Fruit fly (Drosophila melanogaster) whole organism, prepupa: Measurements from ENCODE around the gene Dad1.

ENCODE experiments used
- CG10669 ChIP-seq: fragments of 200-800 bp; sonication (Bioruptor generic); optimal IDR thresholded peaks from 3 replicates; lab custom pipeline; 2018; ENCODE audit warnings: missing biosample characterization, mild to moderate bottlenecking, missing genetic modification characterization, moderate library complexity
- CG11762 ChIP-seq: fragments of 200-800 bp; sonication (Bioruptor generic); optimal IDR thresholded peaks from 3 replicates; lab custom pipeline; 2016; ENCODE audit warnings: missing biosample characterization, missing genetic modification characterization; ENCODE audit not compliant: insufficient read depth
- CG11902 ChIP-seq: fragments of 200-800 bp; sonication (Bioruptor generic); optimal IDR thresholded peaks from 3 replicates; lab custom pipeline; 2016; ENCODE audit warnings: missing biosample characterization, missing genetic modification characterization
- CG15336 ChIP-seq: fragments of 200-800 bp; sonication (Bioruptor generic); IDR thresholded peaks from 2 replicates; pipeline ENCODE4 v1.3.6; 2022; ENCODE audit warnings: missing biosample characterization, missing genetic modification characterization
- CG3032 ChIP-seq: fragments of 200-800 bp; optimal IDR thresholded peaks from 2 replicates; lab custom pipeline; 2019; ENCODE audit warnings: missing biosample characterization, mild to moderate bottlenecking, missing genetic modification characterization, moderate library complexity
- CG31627 ChIP-seq: fragments of 200-800 bp; sonication (Bioruptor generic); optimal IDR thresholded peaks from 3 replicates; lab custom pipeline; 2016; ENCODE audit warnings: missing biosample characterization, missing genetic modification characterization
- CG32006 ChIP-seq: fragments of 200-800 bp; sonication (Bioruptor generic); optimal IDR thresholded peaks from 3 replicates; lab custom pipeline; 2017; ENCODE audit warnings: missing biosample characterization, mild to moderate bottlenecking, missing genetic modification characterization
- CG34406 ChIP-seq: fragments of 200-800 bp; sonication (Bioruptor generic); optimal IDR thresholded peaks from 3 replicates; lab custom pipeline; 2016; ENCODE audit warnings: missing biosample characterization, missing genetic modification characterization
- CG3919 ChIP-seq: fragments of 200-800 bp; sonication (Bioruptor generic); optimal IDR thresholded peaks from 3 replicates; lab custom pipeline; 2016; ENCODE audit warnings: missing biosample characterization, missing genetic modification characterization
- CG6163 ChIP-seq: fragments of 200-800 bp; sonication (Bioruptor generic); IDR thresholded peaks from 3 replicates; pipeline ENCODE4 v1.3.6; 2022; ENCODE audit warnings: missing biosample characterization, missing genetic modification characterization
- CG6276 ChIP-seq: fragments of 200-800 bp; sonication (Bioruptor generic); optimal IDR thresholded peaks from 2 replicates; lab custom pipeline; 2017; ENCODE audit warnings: missing biosample characterization, mild to moderate bottlenecking, missing genetic modification characterization
- CG6792 ChIP-seq: fragments of 200-800 bp; sonication (Bioruptor generic); optimal IDR thresholded peaks from 3 replicates; lab custom pipeline; 2016; ENCODE audit warnings: missing biosample characterization, missing genetic modification characterization
- CG6808 ChIP-seq: fragments of 200-800 bp; sonication (Bioruptor generic); optimal IDR thresholded peaks from 3 replicates; lab custom pipeline; 2017; ENCODE audit warnings: missing biosample characterization, missing genetic modification characterization, mild to moderate bottlenecking, moderate library complexity, missing genetic modification reagents
- CG6854 ChIP-seq: fragments of 200-800 bp; sonication (Bioruptor generic); optimal IDR thresholded peaks from 2 replicates; lab custom pipeline; 2017; ENCODE audit warnings: missing biosample characterization, mild to moderate bottlenecking, missing genetic modification characterization
- CG7368 ChIP-seq: fragments of 200-800 bp; sonication (Bioruptor generic); optimal IDR thresholded peaks from 3 replicates; lab custom pipeline; 2016; ENCODE audit warnings: missing biosample characterization, missing genetic modification characterization
- CG8119 ChIP-seq: fragments of 200-800 bp; sonication (Bioruptor generic); IDR thresholded peaks from 3 replicates; pipeline ENCODE4 v1.3.6; 2022; ENCODE audit warnings: missing biosample characterization, missing genetic modification characterization
- CG8319 ChIP-seq: fragments of 200-800 bp; sonication (Bioruptor generic); optimal IDR thresholded peaks from 3 replicates; lab custom pipeline; 2016; ENCODE audit warnings: missing biosample characterization, missing genetic modification characterization
- CG8632 ChIP-seq: fragments of 200-800 bp; sonication (Bioruptor generic); optimal IDR thresholded peaks from 3 replicates; lab custom pipeline; 2016; ENCODE audit warnings: missing biosample characterization, missing genetic modification characterization
- CG9139 ChIP-seq: fragments of 200-800 bp; sonication (Bioruptor generic); optimal IDR thresholded peaks from 3 replicates; lab custom pipeline; 2017; ENCODE audit warnings: missing biosample characterization, mild to moderate bottlenecking, missing genetic modification characterization
- Eip75B ChIP-seq: fragments of 200-800 bp; sonication (Bioruptor generic); optimal IDR thresholded peaks from 3 replicates; lab custom pipeline; 2016; ENCODE audit warnings: missing biosample characterization, missing genetic modification characterization
- Eip78C ChIP-seq: fragments of 200-800 bp; sonication (Bioruptor generic); peaks from one replicate; lab custom pipeline; 2016; ENCODE audit warnings: missing biosample characterization, missing genetic modification characterization
- Eip93F ChIP-seq: fragments of 200-800 bp; sonication (Bioruptor generic); optimal IDR thresholded peaks from 2 replicates; lab custom pipeline; 2016; ENCODE audit warnings: missing biosample characterization, mild to moderate bottlenecking, missing genetic modification characterization
- Ets21C ChIP-seq: fragments of 200-800 bp; sonication (Bioruptor generic); optimal IDR thresholded peaks from 3 replicates; lab custom pipeline; 2016; ENCODE audit warnings: missing biosample characterization, missing genetic modification characterization
- Ets96B ChIP-seq: fragments of 200-800 bp; optimal IDR thresholded peaks from 2 replicates; lab custom pipeline; 2019; ENCODE audit warnings: missing biosample characterization, mild to moderate bottlenecking, missing genetic modification characterization, moderate library complexity
- Gug ChIP-seq: fragments of 200-800 bp; sonication (Bioruptor generic); IDR thresholded peaks from 2 replicates; pipeline ENCODE4 v1.3.6; 2022; ENCODE audit warnings: missing biosample characterization, missing genetic modification characterization
- Hr38 ChIP-seq: sonication (Bioruptor generic); optimal IDR thresholded peaks from 2 replicates; lab custom pipeline; 2016; ENCODE audit warnings: missing biosample characterization, missing genetic modification characterization
- Hr39 ChIP-seq: fragments of 200-800 bp; sonication (Bioruptor generic); optimal IDR thresholded peaks from 2 replicates; lab custom pipeline; 2016; ENCODE audit warnings: missing biosample characterization, missing genetic modification characterization
- Hr4 ChIP-seq: fragments of 200-800 bp; sonication (Bioruptor generic); optimal IDR thresholded peaks from 3 replicates; lab custom pipeline; 2016; ENCODE audit warnings: missing biosample characterization, missing genetic modification characterization
- Lpt ChIP-seq: fragments of 200-800 bp; sonication (Bioruptor generic); optimal IDR thresholded peaks from 3 replicates; lab custom pipeline; 2016; ENCODE audit warnings: missing biosample characterization, missing genetic modification characterization
- OdsH ChIP-seq: fragments of 200-800 bp; sonication (Bioruptor generic); optimal IDR thresholded peaks from 3 replicates; lab custom pipeline; 2016; ENCODE audit warnings: missing biosample characterization, missing genetic modification characterization
- Sox102F ChIP-seq: fragments of 200-800 bp; sonication (Bioruptor generic); optimal IDR thresholded peaks from 2 replicates; lab custom pipeline; 2016; ENCODE audit warnings: missing biosample characterization, mild to moderate bottlenecking, missing genetic modification characterization
- Sox14 ChIP-seq: fragments of 200-800 bp; sonication (Bioruptor generic); optimal IDR thresholded peaks from 3 replicates; lab custom pipeline; 2016; ENCODE audit warnings: missing biosample characterization, missing genetic modification characterization
- achi ChIP-seq: fragments of 200-800 bp; sonication (Bioruptor generic); optimal IDR thresholded peaks from 3 replicates; lab custom pipeline; 2016; ENCODE audit warnings: missing biosample characterization, missing genetic modification characterization
- acj6 ChIP-seq: fragments of 200-800 bp; sonication (Bioruptor generic); optimal IDR thresholded peaks from 3 replicates; lab custom pipeline; 2016; ENCODE audit warnings: missing biosample characterization, missing genetic modification characterization
- dac ChIP-seq: fragments of 200-800 bp; sonication (Bioruptor generic); optimal IDR thresholded peaks from 2 replicates; lab custom pipeline; 2017; ENCODE audit warnings: missing biosample characterization, mild to moderate bottlenecking, missing genetic modification characterization
- dsx ChIP-seq: fragments of 200-800 bp; optimal IDR thresholded peaks from 3 replicates; lab custom pipeline; 2019; ENCODE audit warnings: missing biosample characterization, mild to moderate bottlenecking, missing genetic modification characterization, moderate library complexity; ENCODE audit not compliant: poor library complexity, severe bottlenecking
- eg ChIP-seq: fragments of 200-800 bp; sonication (Bioruptor generic); IDR thresholded peaks from 3 replicates; pipeline ENCODE4 v1.3.6; 2022; ENCODE audit warnings: missing biosample characterization, missing genetic modification characterization
- esn ChIP-seq: fragments of 200-800 bp; sonication (Bioruptor generic); optimal IDR thresholded peaks from 2 replicates; lab custom pipeline; 2016; ENCODE audit warnings: missing biosample characterization, mild to moderate bottlenecking, missing genetic modification characterization, moderate library complexity
- fd59A ChIP-seq: fragments of 200-800 bp; sonication (Bioruptor generic); optimal IDR thresholded peaks from 2 replicates; lab custom pipeline; 2017; ENCODE audit warnings: missing biosample characterization, mild to moderate bottlenecking, missing genetic modification characterization, missing genetic modification reagents
- fd85E ChIP-seq: fragments of 200-800 bp; sonication (Bioruptor generic); optimal IDR thresholded peaks from 3 replicates; lab custom pipeline; 2016; ENCODE audit warnings: missing biosample characterization, missing genetic modification characterization
- fkh ChIP-seq: fragments of 200-800 bp; sonication (Bioruptor generic); optimal IDR thresholded peaks from 3 replicates; lab custom pipeline; 2017; ENCODE audit warnings: missing biosample characterization, mild to moderate bottlenecking, missing genetic modification characterization, moderate library complexity
- lz ChIP-seq: fragments of 200-800 bp; sonication (Bioruptor generic); optimal IDR thresholded peaks from 3 replicates; lab custom pipeline; 2016; ENCODE audit warnings: missing biosample characterization, missing genetic modification characterization
- pdm3 ChIP-seq: fragments of 200-800 bp; sonication (Bioruptor generic); optimal IDR thresholded peaks from 3 replicates; lab custom pipeline; 2016; ENCODE audit warnings: missing biosample characterization, missing genetic modification characterization
- spab ChIP-seq: fragments of 200-800 bp; sonication (Bioruptor generic); optimal IDR thresholded peaks from 2 replicates; lab custom pipeline; 2017; ENCODE audit warnings: missing biosample characterization, mild to moderate bottlenecking, missing genetic modification characterization, missing genetic modification reagents
- ss ChIP-seq, 2 experiments: fragments of 200-800 bp; sonication (Bioruptor generic); optimal IDR thresholded peaks; 2 replicates in 1 of 2; 3 replicates in 1 of 2; lab custom pipeline; 2017 to 2018; ENCODE audit warnings: mild to moderate bottlenecking in 2 of 2, missing biosample characterization in 2 of 2, missing genetic modification characterization in 2 of 2, moderate library complexity in 1 of 2
- svp ChIP-seq: fragments of 200-800 bp; sonication (Bioruptor generic); peaks from one replicate; lab custom pipeline; 2016; ENCODE audit warnings: missing biosample characterization, missing genetic modification characterization
- topi ChIP-seq: fragments of 200-800 bp; sonication (Bioruptor generic); optimal IDR thresholded peaks from 3 replicates; lab custom pipeline; 2016; ENCODE audit warnings: missing biosample characterization, missing genetic modification characterization
- vri ChIP-seq: fragments of 200-800 bp; sonication (Bioruptor generic); optimal IDR thresholded peaks from 3 replicates; lab custom pipeline; 2016; ENCODE audit warnings: missing biosample characterization, mild to moderate bottlenecking, missing genetic modification characterization

Gene Dad1

DNA sequence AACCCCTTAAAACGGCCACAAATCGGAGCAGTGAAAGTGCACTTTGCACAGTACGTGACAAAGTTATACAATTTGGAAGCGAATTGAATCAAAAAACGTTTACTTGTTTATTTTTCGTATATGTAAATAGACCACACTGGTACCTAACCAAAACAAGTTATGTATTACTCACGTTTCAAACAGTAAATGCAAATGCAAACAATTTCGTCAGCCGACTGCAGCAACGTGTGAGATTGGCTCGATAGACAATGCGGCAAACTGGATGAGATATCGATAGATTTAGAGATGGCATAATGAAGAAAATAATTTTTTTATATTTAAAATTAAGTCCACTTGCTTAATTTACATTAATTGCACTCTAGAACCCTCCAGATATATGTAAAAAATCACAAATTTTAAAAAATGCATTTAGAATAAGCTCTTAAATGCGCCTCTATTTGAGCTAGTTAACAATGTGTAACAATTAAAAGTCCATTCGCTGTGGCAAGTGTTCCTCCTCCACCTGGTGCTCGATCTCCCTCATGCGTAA is 2.4 kb downstream of the Dad1 start, which contains the start of gene AlaRS (continued):
- TF ChIP-seq achi (GFP tag; lab: Kevin White, UChicago), result peak; percentile 39
- peak; percentile 29 for TF ChIP-seq CG34406 (GFP tag; lab: Kevin White, UChicago)
- peak; percentile 46 for TF ChIP-seq dsx (GFP tag; lab: Kevin White, UChicago)
- TF ChIP-seq Hr4, result peak; percentile 48
- peak; percentile 45 for TF ChIP-seq Sox14 (GFP tag; lab: Kevin White, UChicago)
- TF ChIP-seq Gug (GFP tag; lab: Robert Waterston, UW), result no peak
- TF ChIP-seq CG6792, result peak; percentile 16
- no peak for TF ChIP-seq CG10669 (GFP tag; lab: Kevin White, UChicago)
- TF ChIP-seq CG8319 (GFP tag; lab: Kevin White, UChicago), result no peak
- peak; percentile 39 for TF ChIP-seq CG15336 (GFP tag; lab: Robert Waterston, UW)
- peak; percentile 2 for TF ChIP-seq CG8632 (GFP tag; lab: Kevin White, UChicago)
- peak; percentile 1 for TF ChIP-seq Ets96B (tag; lab: Kevin White, UChicago)
- peak; percentile 79 for TF ChIP-seq Eip78C (GFP tag; lab: Kevin White, UChicago)
- peak; percentile 71 for TF ChIP-seq vri (GFP tag; lab: Kevin White, UChicago)
- TF ChIP-seq CG3919, result peak; percentile 48

DNA sequence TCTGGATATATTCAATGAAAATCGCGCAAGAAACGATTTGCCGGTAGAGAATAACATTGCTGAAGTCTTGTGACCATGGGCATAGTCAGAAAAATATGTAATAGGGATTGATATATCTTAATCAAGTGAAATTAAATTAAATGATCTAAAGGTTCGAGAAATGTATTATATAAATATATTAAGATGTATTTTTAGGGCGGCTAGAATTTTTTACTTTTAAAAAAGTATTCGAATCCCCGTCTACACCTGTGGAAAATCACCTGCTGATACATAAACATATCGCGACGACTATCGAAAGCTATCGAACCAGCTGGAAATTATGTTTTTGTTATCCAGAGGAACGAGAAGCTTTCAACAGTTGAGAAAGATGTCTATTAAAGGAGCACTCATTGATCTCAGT is 7.2 kb downstream of the Dad1 start, which contains the start of the genes CG13390 and CG17294:
CG13390 (minus strand) TSS at position 81 of the 400 bp plus-strand sequence.
CG17294 (plus strand) TSS at position 319 of the 400 bp plus-strand sequence.
- TF ChIP-seq achi (GFP tag; lab: Kevin White, UChicago) (peak; percentile 99), CG8119 (GFP tag; lab: Robert Waterston, UW) (peak; percentile 100), Ets21C (GFP tag; lab: Kevin White, UChicago) (peak; percentile 96), CG6276 (GFP tag; lab: Kevin White, UChicago) (peak; percentile 99), CG11902 (GFP tag; lab: Kevin White, UChicago) (peak; percentile 99), dac (GFP tag; lab: Kevin White, UChicago) (peak; percentile 97), spab (GFP tag; lab: Kevin White, UChicago) (peak; percentile 99), CG11762 (GFP tag; lab: Kevin White, UChicago) (peak; percentile 99), fd85E (GFP tag; lab: Kevin White, UChicago) (peak; percentile 97), fkh (peak; percentile 95), CG3919 (peak; percentile 100), ss (GFP tag; optimal IDR thresholded peaks at IDR 0.05; lab: Kevin White, UChicago) (peak; percentile 99 to 100), CG6163 (GFP tag; lab: Robert Waterston, UW) (peak; percentile 100), CG7368 (GFP tag; lab: Kevin White, UChicago) (peak; percentile 99), Hr39 (peak; percentile 97), CG32006 (peak; percentile 99), CG9139 (GFP tag; lab: Kevin White, UChicago) (peak; percentile 99), Eip93F (peak; percentile 99), pdm3 (peak; percentile 99), svp (GFP tag; lab: Kevin White, UChicago) (peak; percentile 100), Sox102F (GFP tag; lab: Kevin White, UChicago) (peak; percentile 99), fd59A (GFP tag; lab: Kevin White, UChicago) (peak; percentile 98), CG6808 (GFP tag; lab: Kevin White, UChicago) (peak; percentile 99), CG10669 (GFP tag; lab: Kevin White, UChicago) (peak; percentile 100), Lpt (GFP tag; lab: Kevin White, UChicago) (peak; percentile 99), eg (GFP tag; lab: Robert Waterston, UW) (peak; percentile 100), CG3032 (peak; percentile 100), lz (peak; percentile 98), CG8319 (GFP tag; lab: Kevin White, UChicago) (peak; percentile 99), acj6 (GFP tag; lab: Kevin White, UChicago) (peak; percentile 100), Ets96B (tag; lab: Kevin White, UChicago) (peak; percentile 99), Eip78C (GFP tag; lab: Kevin White, UChicago) (peak; percentile 100), CG6854 (GFP tag; lab: Kevin White, UChicago) (peak; percentile 99), CG34406 (GFP tag; lab: Kevin White, UChicago) (peak; percentile 99), Hr38 (peak; percentile 45), CG6792 (peak; percentile 99), esn (peak; percentile 99), Eip75B (peak; percentile 99), CG31627 (GFP tag; lab: Kevin White, UChicago) (peak; percentile 98), topi (GFP tag; lab: Kevin White, UChicago) (peak; percentile 99), OdsH (GFP tag; lab: Kevin White, UChicago) (peak; percentile 99)
